Worm (Caenorhabditis elegans): ENCODE measurements around the gene F54D12.9.

DNA sequence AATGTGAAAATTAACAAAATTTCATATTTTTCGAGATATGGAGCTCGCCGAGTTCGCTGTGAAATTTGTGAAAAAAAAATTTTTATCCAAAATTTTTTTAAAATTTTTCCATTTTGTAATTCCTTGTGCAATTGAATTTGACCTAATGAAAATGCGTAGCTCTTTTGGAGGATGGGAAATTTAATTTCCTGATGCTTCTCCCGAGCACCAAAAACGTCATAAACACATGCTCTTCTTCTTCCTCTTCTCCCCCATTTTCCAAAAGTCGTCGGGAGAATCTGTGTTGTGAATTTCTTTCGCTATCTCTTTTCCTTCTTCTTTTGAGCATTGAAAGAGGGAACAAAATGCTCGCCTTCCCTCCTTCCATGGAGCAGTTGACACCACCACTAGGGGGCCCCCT, 40.1 kb downstream of the F54D12.9 start:
- TF ChIP-seq syd-9 (tag; optimal IDR thresholded peaks at IDR 0.05) (no peak), nhr-11 (tag; optimal IDR thresholded peaks at IDR 0.05) (no peak), ets-4 (tag; optimal IDR thresholded peaks at IDR 0.05) (no peak), ama-1 (optimal IDR thresholded peaks at IDR 0.05) (no peak), ceh-9 (tag; optimal IDR thresholded peaks at IDR 0.05) (no peak), hlh-15 (tag; optimal IDR thresholded peaks at IDR 0.05) (no peak), lin-11 (tag; optimal IDR thresholded peaks at IDR 0.05) (no peak), ceh-31 (tag; optimal IDR thresholded peaks at IDR 0.05) (peak; percentile 28), unc-42 (tag; optimal IDR thresholded peaks at IDR 0.05) (peak; percentile 99)
